Fruit fly (Drosophila melanogaster) S2 (cell line): Measurements from ENCODE around the gene Cyp12a5.

ENCODE experiments used
- CG8478 ChIP-seq: fragments of >200 bp; optimal IDR thresholded peaks from 2 replicates; lab custom pipeline; 2018
- CTCF ChIP-seq, 2 experiments: fragments of >200 bp; optimal IDR thresholded peaks; 2 replicates each; lab custom pipeline; 2018

Cyp12a5 gene

DNA sequence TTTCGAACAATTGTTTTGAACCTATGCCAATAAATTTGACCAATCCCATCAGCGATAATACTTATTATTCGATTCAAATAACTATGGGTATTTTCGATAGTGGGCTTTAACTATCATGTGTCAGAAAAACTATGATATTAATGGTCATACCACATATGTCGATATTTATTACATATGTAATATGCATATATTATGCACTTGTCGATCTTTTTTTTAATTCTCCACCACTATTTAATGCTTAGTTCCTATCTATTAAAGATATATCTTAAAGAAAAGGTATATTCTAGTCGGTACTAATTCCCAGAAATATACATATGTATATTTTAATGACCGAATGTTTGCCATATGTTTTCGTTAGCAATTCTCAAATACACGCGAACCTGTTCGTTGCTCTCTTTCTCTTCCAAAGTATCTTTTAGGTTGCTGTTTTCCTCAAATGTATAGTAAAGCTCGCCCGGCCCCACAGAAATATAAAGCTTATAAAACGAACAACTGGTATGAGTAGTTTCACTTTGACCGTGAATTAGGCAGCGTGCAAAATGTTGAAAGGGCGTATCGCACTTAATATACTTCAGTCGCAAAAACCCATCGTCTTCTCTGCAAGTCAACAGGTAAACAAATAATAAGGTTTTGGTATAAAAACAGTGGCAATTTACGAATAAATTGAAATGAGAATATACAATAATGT lies at the start of gene Cyp12a5:
TSS of gene Cyp12a5 (plus strand) at position 503 of the 688 bp plus-strand sequence.
- no peak for TF ChIP-seq CTCF (optimal IDR thresholded peaks at IDR 0.05; lab: Kevin White, UChicago)
- TF ChIP-seq CG8478 (lab: Kevin White, UChicago): no peak

DNA sequence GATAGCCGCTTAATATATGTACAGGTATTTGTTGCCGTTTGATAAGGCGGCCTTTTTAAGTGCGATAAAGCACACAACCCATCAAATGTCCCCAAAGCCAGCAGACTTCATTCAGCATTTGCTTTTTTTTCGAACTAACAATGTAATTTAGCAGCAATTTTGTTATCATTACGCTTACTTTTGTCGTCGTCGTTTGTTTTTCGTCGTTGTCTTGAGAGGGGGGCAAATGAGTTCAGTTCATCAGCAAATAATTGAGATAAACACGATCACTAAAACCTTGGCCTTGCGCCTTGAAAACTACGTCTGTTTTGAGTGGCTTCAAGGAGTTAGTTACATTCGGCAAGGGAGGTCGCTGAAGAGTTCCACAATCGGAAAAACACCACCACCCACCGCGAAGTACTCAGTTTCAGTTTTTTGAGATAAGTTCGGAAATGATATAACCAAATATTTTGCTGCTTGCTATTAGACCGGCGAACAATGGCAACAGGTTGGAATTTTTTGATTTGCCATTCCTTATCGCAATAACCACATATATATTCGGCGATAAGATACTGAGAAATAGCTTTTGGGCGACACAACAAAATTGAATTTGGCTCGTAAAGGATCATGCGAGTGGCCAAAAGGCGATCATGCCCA lies 43.4 kb upstream of the Cyp12a5 start:
- TF ChIP-seq CTCF (optimal IDR thresholded peaks at IDR 0.05; lab: Kevin White, UChicago) (no peak), CG8478 (lab: Kevin White, UChicago) (no peak)

DNA sequence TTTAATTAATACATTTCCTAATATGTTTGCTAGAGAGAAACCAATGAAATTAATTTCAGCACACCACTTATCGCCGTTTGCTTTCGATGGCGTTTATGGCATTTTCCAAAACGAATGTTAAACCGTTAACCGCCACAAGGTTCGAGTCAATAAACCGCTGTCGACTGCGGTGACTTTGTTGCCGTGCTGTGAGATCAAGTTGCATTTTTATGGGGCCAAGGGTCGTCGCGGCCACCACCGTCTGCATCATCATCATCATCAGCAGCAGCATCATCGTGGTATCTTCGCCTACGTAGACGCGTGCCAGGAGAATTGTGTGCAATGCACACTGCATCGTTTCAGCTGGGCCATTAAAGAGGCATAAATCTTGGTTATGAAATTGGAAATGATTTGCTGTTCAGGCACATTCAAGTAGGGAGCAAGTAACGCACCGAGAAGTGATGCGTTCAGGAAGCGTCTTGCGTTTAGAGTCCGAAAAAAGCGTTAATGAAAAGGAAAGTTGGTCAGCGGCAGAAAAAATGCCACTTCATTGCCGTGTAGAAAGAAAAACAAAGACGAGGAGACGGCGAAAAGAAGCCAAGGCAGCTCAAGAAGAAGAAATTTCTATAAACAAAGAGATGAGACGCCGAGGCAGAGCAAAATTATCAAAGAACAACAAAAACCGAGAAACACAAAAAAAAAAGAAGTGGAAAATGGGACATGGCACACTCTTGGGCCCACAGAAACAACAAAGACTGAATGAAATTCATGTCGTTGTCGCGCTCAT lies 41.3 kb upstream of the Cyp12a5 start:
- no peak for TF ChIP-seq CG8478 (lab: Kevin White, UChicago)
- no peak for TF ChIP-seq CTCF (optimal IDR thresholded peaks at IDR 0.05; lab: Kevin White, UChicago)

DNA sequence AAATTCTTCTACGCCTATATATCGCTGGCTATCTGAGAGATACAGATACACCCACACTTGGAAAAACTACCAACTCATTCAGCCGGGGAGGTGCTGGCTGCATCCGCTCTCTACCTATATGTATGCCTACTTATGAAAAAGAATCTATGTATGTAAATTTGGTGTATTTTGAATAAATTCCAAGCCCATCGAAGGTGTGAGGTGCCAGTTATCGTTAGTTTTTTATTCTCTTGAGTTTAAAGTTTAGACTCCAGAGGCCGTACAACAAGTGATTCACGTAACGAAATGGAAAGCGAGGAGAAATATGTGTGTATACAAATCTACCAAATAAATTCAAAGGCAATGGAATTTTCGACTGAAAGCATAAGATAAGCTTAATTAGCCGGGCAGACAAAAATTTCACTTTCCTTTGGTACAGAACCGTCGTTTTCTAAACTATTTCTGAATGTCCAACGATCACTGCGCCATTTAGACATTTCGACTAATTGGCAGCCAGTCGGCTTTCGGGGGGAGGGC lies 40.6 kb upstream of the Cyp12a5 start:
- TF ChIP-seq CG8478 (lab: Kevin White, UChicago) (no peak), CTCF (optimal IDR thresholded peaks at IDR 0.05; lab: Kevin White, UChicago) (no peak)

dm6 chr3R:19092367-19093126 lies 39.9 kb upstream of the Cyp12a5 start:
- no peak for TF ChIP-seq CG8478 (lab: Kevin White, UChicago)
- TF ChIP-seq CTCF (optimal IDR thresholded peaks at IDR 0.05; lab: Kevin White, UChicago): no peak

- no peak for TF ChIP-seq CG8478 (lab: Kevin White, UChicago)
- no peak for TF ChIP-seq CTCF (optimal IDR thresholded peaks at IDR 0.05; lab: Kevin White, UChicago)
Measured at dm6 chr3R:19093127-19093812, 39.2 kb upstream of the Cyp12a5 start.

DNA sequence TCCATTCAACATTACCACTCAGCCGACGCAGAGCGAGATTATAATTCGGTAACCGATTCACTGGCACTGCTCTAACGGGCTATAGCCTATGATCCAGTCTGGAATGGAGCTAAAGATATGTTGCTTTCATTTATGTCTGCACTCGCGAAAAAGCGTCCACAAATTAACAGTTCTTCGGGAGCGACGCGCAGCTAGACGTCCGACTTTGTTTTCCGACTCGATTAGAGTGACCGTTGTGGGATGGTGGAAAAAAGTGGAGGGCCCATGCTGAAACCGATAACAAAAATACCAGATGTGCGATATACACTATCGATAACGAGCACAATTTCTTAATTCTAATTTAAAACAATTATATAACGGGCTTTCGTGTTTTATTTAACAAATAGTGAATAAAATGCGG lies 38.4 kb upstream of the Cyp12a5 start, which contains the start of gene cdi:
TSS of gene cdi (minus strand) at position 232 of the 400 bp plus-strand sequence.
- TF ChIP-seq CG8478 (lab: Kevin White, UChicago): no peak
- peak in 1 of 2 experiments; percentile 2 for TF ChIP-seq CTCF (optimal IDR thresholded peaks at IDR 0.05; lab: Kevin White, UChicago)

DNA sequence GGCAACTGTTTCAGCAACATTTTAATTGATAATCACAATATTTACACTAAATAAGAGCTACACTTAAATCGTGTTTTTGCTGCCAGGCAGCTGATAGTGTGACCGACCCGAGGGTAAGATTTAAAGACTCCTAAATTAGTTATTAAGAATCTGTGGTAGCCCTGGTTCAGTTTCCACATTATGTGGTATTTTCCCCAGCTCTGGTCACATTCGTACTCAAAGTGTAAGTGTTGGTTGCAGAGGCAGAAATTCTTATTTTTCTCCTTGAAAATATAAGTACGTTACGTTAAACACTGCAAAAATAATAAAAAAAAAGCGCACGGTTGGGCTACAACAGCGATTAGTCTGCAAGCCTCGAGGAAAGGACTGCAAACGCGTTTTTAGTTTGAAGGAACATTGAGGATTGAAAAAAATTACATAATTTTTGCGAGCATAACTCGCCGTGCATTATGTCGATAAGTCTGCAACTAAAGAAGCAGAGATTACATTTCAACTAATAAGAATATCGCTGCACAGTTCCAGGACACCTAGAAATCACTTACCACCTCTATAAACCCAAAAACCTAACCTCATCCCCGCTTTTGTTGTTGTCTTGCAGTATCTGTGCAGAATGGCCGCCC lies 37.5 kb upstream of the Cyp12a5 start, which contains the start of the genes mRpL55 and ATPsynD:
TSS of gene mRpL55 (minus strand) at position 107 of the 620 bp plus-strand sequence.
TSS of gene ATPsynD (plus strand) at position 202 of the 620 bp plus-strand sequence.
- TF ChIP-seq CTCF (optimal IDR thresholded peaks at IDR 0.05; lab: Kevin White, UChicago): peak in 1 of 2 experiments; percentile 28
- no peak for TF ChIP-seq CG8478 (lab: Kevin White, UChicago)

- no peak for TF ChIP-seq CG8478 (lab: Kevin White, UChicago)
- peak; percentile 84 to 90 for TF ChIP-seq CTCF (optimal IDR thresholded peaks at IDR 0.05; lab: Kevin White, UChicago)
Measured at dm6 chr3R:19096299-19097048, 36.0 kb upstream of the Cyp12a5 start, which contains the start of gene CG6040. Gene CG6040, plus strand, starts transcription at chr3R:19096961.

dm6 chr3R:19098272-19098671 lies 34.2 kb upstream of the Cyp12a5 start:
- no peak for TF ChIP-seq CG8478 (lab: Kevin White, UChicago)
- TF ChIP-seq CTCF (optimal IDR thresholded peaks at IDR 0.05; lab: Kevin White, UChicago): no peak

dm6 chr3R:19100098-19100497 lies 32.4 kb upstream of the Cyp12a5 start:
- TF ChIP-seq CG8478 (lab: Kevin White, UChicago) (no peak), CTCF (optimal IDR thresholded peaks at IDR 0.05; lab: Kevin White, UChicago) (no peak)

DNA sequence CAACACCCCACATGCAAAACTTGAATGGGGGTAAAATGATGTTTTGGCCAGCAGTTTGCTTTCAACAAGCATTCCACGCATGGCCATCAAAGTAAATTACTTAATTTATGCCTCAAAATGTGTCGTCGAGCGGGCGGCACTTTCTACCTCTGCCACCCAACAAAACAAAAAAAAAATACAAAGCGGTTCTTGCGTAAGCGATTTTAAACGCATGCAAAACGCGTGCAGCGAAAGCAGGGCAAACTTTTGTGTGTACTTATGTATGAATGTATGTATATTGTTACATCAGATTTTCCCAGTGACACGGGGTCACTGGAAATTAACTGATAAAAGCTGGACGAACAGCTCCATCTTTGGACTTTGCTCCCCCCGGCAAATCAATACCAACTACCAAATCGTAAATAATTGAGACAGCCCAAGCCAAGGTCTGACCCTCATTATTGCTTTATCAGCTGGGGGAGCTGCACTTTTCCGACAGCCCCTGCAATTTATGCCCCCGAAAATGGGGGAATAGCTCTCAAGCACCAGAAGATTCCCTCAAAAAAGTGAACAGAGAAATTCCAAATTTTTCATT lies 31.1 kb upstream of the Cyp12a5 start:
- TF ChIP-seq CG8478 (lab: Kevin White, UChicago): no peak
- no peak for TF ChIP-seq CTCF (optimal IDR thresholded peaks at IDR 0.05; lab: Kevin White, UChicago)
